Worm (Caenorhabditis elegans): ENCODE data around the gene ins-10.

ce11 chrV:14079501-14079900 lies 45.8 kb downstream of the ins-10 start, which contains the start of gene D1086.6:
- TF ChIP-seq ceh-83 (GFP tag; optimal IDR thresholded peaks at IDR 0.05) (no peak), elt-1 (tag; optimal IDR thresholded peaks at IDR 0.05; ENCODE audit: borderline replicate concordance, insufficient read depth) (no peak), ham-2 (GFP tag; optimal IDR thresholded peaks at IDR 0.05) (no peak), nhr-28 (tag; optimal IDR thresholded peaks at IDR 0.05) (no peak), nhr-237 (tag; optimal IDR thresholded peaks at IDR 0.05) (no peak), nhr-12 (tag; optimal IDR thresholded peaks at IDR 0.05) (no peak)
